Fruit fly (Drosophila melanogaster): Measurements from ENCODE around the gene sky.

dm6 chr2L:20831060-20831459 lies 87.7 kb downstream of the sky start, which contains the start of gene CG31674:
- TF ChIP-seq CG8478 (optimal IDR thresholded peaks at IDR 0.05) = no peak
- no peak for TF ChIP-seq CTCF (optimal IDR thresholded peaks at IDR 0.05)

Data from S2 (cell line).